Fruit fly (Drosophila melanogaster) whole organism: ENCODE measurements around the gene bond.

Source experiments
- CG8478 ChIP-seq: fragments of >200 bp; optimal IDR thresholded peaks from 2 replicates; lab custom pipeline; 2018; ENCODE audit warnings: inconsistent platforms
- Dll ChIP-seq: fragments of >200 bp; optimal IDR thresholded peaks from 2 replicates; lab custom pipeline; 2017
- EcR ChIP-seq, 2 experiments: fragments of >200 bp; optimal IDR thresholded peaks; 2 replicates each; lab custom pipeline; 2017; ENCODE audit warnings: missing biosample characterization in 2 of 2, missing genetic modification characterization in 2 of 2, missing genetic modification reagents in 2 of 2
- pan ChIP-seq: fragments of >200 bp; optimal IDR thresholded peaks from 2 replicates; lab custom pipeline; 2017
- psq ChIP-seq: fragments of >200 bp; optimal IDR thresholded peaks from 2 replicates; lab custom pipeline; 2017
- usp ChIP-seq: fragments of >200 bp; optimal IDR thresholded peaks from 2 replicates; lab custom pipeline; 2017; ENCODE audit warnings: missing biosample characterization, missing genetic modification characterization, mixed read lengths

Gene bond

DNA sequence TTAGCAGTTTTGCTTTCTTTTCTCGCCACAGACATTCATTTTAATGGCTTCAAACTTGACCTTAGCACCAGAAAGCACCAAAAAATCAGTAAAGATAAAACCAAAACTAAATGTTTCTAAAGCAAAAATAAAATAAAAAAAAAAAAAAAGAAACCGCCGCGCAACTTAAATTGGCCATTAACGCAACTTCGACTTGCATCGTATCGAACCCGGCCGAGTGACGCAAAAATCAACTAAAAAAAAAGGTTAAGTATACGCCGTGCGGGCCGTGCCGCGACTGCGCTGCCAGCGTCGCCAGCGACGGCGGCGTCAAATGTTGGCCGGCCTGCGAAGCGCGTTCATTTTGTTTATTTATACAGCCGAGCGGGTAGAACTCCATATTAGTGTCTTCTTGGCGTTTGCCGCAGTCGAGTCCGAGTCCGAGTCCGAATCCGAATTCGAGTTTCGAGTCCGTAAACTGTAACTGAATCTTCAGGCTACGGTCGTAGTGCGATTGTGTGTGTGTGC is at the start of gene bond:
Gene bond, plus strand, starts transcription at position 375 of the 507 bp plus-strand sequence.
- TF ChIP-seq pan (lab: Kevin White, UChicago) (no peak), psq (no peak), CG8478 (lab: Kevin White, UChicago) (no peak), Dll (lab: Kevin White, UChicago) (no peak), usp (no peak)

DNA sequence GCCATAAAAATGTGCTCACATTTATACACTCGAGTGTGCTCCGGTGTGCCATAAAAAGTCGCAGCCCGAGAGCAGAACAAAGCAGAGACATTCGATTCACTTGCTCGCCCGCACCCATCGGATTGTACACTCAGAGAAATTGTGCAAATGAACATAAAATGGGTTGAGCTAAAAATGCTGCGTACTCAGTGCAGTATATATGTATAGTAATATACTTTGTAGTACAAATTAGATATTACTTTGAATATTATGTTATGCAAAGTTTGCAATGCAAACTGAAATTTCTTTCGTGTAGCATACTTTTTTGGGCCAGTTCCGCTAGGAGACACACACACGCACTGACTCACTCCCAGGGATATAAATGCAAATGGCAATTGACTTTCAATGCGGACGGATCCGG is 46.9 kb upstream of the bond start:
- no peak for TF ChIP-seq EcR (GFP tag; optimal IDR thresholded peaks at IDR 0.05; lab: Kevin White, UChicago)
- TF ChIP-seq CG8478 (lab: Kevin White, UChicago): no peak
- TF ChIP-seq psq: no peak
- TF ChIP-seq Dll (lab: Kevin White, UChicago): no peak
- no peak for TF ChIP-seq usp
- TF ChIP-seq pan (lab: Kevin White, UChicago): no peak

DNA sequence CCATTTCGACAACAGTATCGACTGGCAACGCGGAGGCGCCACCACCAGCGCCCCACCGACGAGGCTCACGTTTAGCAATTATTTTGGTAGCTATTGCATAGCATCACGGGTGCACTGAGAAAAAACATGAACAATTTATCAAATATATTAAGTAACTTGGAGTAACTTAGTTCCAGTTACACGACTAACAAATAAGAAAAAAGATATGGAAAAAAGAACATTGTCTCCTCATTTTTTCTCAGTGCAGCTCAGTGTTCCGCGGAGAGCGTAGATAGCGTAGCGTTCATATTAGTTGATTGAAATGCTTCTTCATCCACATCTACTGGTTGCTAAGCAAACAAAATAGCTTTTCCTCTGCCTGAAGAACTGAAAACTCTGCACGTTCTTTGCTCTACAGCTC is 35.1 kb upstream of the bond start:
- TF ChIP-seq CG8478 (lab: Kevin White, UChicago) (no peak), usp (no peak), psq (no peak), Dll (lab: Kevin White, UChicago) (no peak)

DNA sequence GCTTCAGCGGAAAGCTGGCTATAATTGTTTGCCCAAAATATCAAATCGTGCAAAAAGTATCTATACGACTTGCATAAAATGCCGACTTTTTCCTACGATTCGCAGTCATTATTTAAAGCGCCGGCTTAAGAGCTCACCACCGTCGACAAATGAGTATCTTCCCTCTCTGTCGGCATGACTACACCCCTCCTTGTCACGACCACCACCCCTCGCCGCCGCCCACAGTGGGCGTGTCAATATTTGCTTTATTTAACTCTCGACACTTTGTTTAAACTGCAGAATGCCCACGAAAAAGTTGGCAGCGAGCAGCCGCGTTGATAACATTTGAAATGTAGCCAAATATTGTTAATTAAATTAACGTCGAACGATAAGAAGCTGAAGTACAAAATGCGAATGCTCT is 32.2 kb upstream of the bond start:
- no peak for TF ChIP-seq pan (lab: Kevin White, UChicago)
- no peak for TF ChIP-seq Dll (lab: Kevin White, UChicago)

DNA sequence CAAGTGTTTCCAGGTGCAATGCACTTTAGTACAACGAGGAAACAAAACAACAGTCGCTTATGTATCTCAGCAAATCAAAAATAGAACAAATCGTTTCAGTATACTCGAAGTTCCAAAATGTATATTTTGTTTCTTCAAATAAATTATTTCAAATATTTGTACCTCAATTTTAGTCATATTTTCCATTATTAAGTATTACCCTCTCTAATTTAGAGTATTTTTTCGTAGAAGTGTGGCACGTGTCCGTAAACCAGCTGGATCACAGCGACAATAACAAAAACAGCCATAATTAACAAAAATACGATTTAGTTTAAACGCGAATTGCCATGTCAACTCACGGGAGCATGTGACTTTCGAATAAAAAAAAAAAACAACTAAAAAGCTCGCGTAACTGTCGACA is 31.7 kb upstream of the bond start:
- no peak for TF ChIP-seq psq
- no peak for TF ChIP-seq CG8478 (lab: Kevin White, UChicago)
- TF ChIP-seq Dll (lab: Kevin White, UChicago): no peak
- TF ChIP-seq usp: no peak
- no peak for TF ChIP-seq EcR (GFP tag; optimal IDR thresholded peaks at IDR 0.05; lab: Kevin White, UChicago)
- TF ChIP-seq pan (lab: Kevin White, UChicago): no peak

DNA sequence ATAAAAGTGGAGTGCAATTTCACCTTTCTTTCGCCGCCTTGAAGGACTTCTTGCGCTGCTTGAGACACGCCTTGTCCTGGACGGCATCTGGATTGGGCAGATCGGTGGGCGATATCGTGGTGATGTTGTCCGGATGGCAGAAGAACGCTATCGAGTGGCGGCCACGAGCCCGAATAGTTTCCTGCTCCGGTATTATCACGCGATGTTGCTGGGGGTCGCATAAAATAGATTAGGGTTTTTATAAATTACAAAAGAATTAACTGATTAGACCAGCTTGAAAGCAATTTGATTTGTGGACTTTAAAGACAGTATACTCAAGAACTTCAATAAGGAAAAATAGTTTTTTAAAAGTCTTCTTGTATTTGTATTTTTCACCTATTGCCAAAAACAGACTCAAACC is 30.0 kb upstream of the bond start:
- no peak for TF ChIP-seq CG8478 (lab: Kevin White, UChicago)
- TF ChIP-seq Dll (lab: Kevin White, UChicago): no peak
- TF ChIP-seq pan (lab: Kevin White, UChicago): no peak
- no peak for TF ChIP-seq psq
- TF ChIP-seq EcR (GFP tag; optimal IDR thresholded peaks at IDR 0.05; lab: Kevin White, UChicago): no peak
- no peak for TF ChIP-seq usp

DNA sequence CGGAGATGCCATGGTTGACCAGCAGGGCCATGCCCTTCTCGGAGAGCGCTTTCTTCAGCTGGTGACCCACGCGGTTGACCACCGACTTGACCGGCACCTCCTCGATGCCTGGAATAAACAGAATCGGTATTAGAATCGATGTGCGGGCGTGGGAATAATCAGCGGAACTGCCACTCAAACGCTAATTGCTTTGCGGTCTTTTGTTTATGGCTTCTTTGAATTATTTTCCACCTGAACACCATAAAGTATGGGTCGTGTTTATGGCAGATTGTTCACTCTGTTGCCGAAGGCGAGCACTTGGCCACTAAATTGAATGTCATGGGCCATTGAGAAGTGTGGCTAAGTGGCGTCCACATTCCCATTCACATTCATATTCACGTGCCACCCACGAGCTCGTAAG is 28.4 kb upstream of the bond start:
- TF ChIP-seq psq (no peak), CG8478 (lab: Kevin White, UChicago) (no peak), Dll (lab: Kevin White, UChicago) (no peak), EcR (GFP tag; optimal IDR thresholded peaks at IDR 0.05; lab: Kevin White, UChicago) (no peak), usp (no peak), pan (lab: Kevin White, UChicago) (no peak)

DNA sequence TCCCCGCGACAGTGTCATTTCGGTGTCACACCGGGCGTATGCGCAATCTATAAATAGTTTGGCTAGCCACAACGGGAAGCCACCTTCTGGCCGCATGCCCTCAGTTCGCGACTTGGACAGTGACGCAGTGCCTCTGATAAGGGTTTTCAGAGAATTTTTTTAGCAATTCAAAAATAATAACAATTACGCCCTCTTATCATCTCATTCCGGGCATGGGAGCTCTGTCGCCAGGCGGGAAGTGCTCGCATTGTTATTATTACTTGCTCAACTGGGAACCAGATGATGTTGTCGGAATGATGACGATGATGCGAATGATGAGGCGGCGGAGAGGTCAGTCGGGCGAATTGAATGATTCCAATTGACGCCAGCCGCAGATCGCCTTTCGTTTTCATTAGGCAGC is 27.6 kb upstream of the bond start:
- TF ChIP-seq psq: no peak

DNA sequence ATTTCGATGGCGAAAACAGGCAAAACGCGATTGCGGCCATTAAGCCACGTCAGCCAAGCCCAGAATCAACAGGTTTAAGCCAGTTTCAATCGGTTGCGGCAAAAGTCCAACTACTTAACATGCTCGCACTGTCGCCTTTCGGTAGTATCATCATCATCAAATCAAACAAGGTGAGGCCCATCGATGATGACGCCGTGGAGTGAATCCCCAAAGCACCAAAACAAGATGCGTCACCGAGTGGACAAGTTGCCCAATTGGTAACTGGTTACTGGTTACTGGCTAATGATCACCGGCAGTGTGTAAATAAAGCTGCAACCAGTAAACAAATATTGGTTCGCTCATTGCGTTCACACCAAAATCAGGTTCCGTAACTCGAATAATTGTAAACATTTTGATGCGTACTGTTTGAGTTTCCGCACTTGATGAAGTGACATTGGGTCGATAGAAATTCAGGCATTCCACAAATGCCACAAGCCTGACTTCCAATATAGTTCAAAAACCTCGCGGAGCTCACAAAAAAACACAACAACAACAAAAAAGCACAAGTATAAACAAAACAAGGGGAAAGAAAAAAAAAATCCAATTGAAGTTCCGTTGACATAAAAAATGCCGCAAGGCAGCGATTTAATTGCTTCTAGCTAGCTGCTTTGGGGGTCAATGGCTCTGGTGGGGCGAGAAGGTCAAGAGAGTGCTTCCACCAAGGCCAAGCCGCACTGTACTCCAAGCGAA is 26.0 kb upstream of the bond start:
- TF ChIP-seq pan (lab: Kevin White, UChicago): no peak
- no peak for TF ChIP-seq psq
- TF ChIP-seq CG8478 (lab: Kevin White, UChicago): no peak
- TF ChIP-seq usp: no peak
- no peak for TF ChIP-seq Dll (lab: Kevin White, UChicago)
- TF ChIP-seq EcR (GFP tag; optimal IDR thresholded peaks at IDR 0.05; lab: Kevin White, UChicago): no peak

DNA sequence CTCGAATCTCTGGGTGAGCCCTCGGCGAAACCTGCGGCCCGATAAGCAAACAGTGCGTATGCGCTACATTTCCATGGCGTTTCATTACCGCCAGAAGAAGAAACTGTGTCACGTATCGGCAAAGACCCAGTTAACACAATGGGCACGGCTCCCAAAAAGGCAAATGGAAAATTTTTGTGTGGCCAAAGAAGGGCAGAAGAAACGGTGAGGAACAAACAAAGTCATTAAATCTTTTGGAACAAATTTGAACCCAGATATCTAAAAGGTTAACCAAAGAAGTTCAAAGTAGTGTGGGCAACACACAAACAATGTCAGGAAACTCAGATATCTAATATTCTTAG is 25.4 kb upstream of the bond start:
- TF ChIP-seq EcR (GFP tag; optimal IDR thresholded peaks at IDR 0.05; lab: Kevin White, UChicago) (no peak), usp (no peak), CG8478 (lab: Kevin White, UChicago) (no peak), Dll (lab: Kevin White, UChicago) (no peak), pan (lab: Kevin White, UChicago) (no peak), psq (no peak)

DNA sequence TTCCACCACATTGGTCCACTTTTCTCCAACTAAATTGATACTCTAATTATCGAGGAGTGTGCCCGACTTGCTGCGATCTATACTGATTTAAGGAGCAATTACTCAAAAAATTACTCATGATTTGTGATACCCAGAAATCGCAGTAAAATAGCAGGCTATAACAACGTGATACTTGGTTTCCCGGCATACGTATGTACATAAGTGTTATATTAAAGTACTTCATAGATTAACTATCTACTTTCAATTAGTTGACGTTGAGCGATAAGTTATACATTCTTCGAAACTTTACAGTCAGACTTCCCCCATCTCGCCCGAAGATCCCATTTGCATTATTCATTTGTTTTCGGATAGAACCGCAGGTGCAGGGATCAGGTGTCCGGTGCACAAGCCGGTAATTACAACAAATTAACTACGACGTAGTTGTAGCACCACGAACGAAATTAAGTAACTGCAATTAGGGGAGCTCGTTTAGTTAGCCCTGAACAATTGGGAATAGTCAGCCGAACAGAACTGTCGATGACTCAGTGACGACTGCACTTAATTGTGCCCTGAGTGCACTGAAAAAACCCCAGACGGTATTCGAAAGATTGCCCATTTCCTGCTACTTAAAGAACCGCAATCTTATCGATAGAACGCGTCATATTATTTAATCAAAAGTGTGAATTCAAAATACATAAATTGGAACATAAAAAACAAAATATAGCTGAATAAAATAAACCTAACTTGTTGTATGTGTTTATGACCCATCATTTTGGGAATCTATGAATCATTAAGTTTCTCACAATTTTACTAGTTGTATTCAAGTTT is 24.7 kb upstream of the bond start:
- TF ChIP-seq pan (lab: Kevin White, UChicago): no peak
- TF ChIP-seq usp: no peak
- no peak for TF ChIP-seq CG8478 (lab: Kevin White, UChicago)
- no peak for TF ChIP-seq psq
- no peak for TF ChIP-seq EcR (GFP tag; optimal IDR thresholded peaks at IDR 0.05; lab: Kevin White, UChicago)
- no peak for TF ChIP-seq Dll (lab: Kevin White, UChicago)

DNA sequence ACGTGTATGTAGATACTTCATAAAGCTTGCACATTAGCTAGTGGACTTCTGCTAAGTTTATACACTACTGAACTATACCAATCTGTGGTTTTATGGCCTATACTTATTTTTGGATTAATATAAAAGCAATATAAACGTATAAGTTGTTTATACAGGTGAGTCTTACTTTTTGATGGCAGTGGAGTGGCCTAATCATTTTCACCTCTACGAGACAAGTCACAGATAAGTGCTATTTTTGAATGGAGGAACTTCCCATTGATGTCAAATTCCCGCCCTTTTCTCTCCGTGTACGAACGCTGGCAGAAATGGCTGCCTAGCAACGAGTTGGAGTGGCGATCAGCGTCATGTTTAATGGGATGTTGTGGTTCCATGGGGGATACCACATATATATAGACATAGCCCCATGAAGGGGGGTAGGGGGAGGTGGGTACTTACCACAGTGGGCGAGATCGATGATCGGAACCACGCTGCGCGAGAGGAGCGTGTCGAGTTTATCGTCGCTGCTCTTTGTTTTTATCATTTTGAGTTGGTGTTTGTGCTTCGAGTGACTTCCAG is 24.1 kb upstream of the bond start:
- TF ChIP-seq Dll (lab: Kevin White, UChicago) (no peak), psq (no peak), EcR (GFP tag; optimal IDR thresholded peaks at IDR 0.05; lab: Kevin White, UChicago) (peak in 1 of 2 experiments; percentile 73)
